Fruit fly (Drosophila melanogaster): Measurements from ENCODE around the gene JIL-1.

DNA sequence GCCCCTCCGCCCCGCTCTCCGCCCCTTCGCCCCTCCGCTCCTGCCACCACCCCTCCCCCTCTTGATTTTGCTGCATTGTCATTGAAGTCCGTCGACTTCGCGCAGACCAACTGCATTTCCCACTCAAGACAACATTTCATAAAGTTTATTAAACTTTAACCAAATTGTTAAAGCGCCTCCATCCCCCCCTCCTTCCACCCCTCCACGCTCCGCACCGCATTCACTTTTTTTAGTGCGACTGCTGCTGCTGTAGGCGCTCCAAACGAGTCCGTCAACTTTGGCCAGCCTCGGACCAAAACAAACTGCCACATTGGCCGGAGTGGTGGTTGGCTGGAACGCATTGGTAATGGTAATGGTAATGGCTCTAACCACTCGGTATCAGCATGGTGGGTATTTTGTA lies 45.9 kb upstream of the JIL-1 start:
- TF ChIP-seq EcR (GFP tag; optimal IDR thresholded peaks at IDR 0.05) (no peak), psq (optimal IDR thresholded peaks at IDR 0.05) (no peak), usp (GFP tag; optimal IDR thresholded peaks at IDR 0.05) (no peak), CG8478 (optimal IDR thresholded peaks at IDR 0.05) (no peak)
